Worm (Caenorhabditis elegans): ENCODE measurements around the gene vps-37.

ce11 chrV:5610186-5610585 lies 17.7 kb downstream of the vps-37 start:
- no peak for TF ChIP-seq ztf-11 (tag; optimal IDR thresholded peaks at IDR 0.05)
- TF ChIP-seq F44E2.7 (GFP tag; IDR thresholded peaks at IDR 0.05), result no peak
- no peak for TF ChIP-seq snpc-4 (tag; optimal IDR thresholded peaks at IDR 0.05)

Measured in whole organism, L4 larva.